Fruit fly (Drosophila melanogaster): ENCODE results near the gene Tpc1.

Gene Tpc1

dm6 chr3R:10859713-10860112, 22.3 kb downstream of the Tpc1 start, which contains the start of gene CG14694:
TSS of gene CG14694 (minus strand) at chr3R:10859813.
- TF ChIP-seq CG12605 (GFP tag; IDR thresholded peaks at IDR 0.05) (no peak), CG34367 (tag; optimal IDR thresholded peaks at IDR 0.05) (no peak), Pif1A (GFP tag; optimal IDR thresholded peaks at IDR 0.05) (no peak), CG8159 (tag; optimal IDR thresholded peaks at IDR 0.05) (no peak), CG10348 (GFP tag; IDR thresholded peaks at IDR 0.05) (no peak), CG14655 (GFP tag; optimal IDR thresholded peaks at IDR 0.05) (no peak), CG13204 (GFP tag; optimal IDR thresholded peaks at IDR 0.05) (no peak), Snoo (tag; optimal IDR thresholded peaks at IDR 0.05) (no peak), CG4496 (GFP tag; IDR thresholded peaks at IDR 0.05) (no peak), CG9948 (tag; optimal IDR thresholded peaks at IDR 0.05) (no peak), CG15710 (tag; optimal IDR thresholded peaks at IDR 0.05) (no peak), rn (GFP tag; IDR thresholded peaks at IDR 0.05) (no peak), gl (tag; optimal IDR thresholded peaks at IDR 0.05) (no peak)

DNA sequence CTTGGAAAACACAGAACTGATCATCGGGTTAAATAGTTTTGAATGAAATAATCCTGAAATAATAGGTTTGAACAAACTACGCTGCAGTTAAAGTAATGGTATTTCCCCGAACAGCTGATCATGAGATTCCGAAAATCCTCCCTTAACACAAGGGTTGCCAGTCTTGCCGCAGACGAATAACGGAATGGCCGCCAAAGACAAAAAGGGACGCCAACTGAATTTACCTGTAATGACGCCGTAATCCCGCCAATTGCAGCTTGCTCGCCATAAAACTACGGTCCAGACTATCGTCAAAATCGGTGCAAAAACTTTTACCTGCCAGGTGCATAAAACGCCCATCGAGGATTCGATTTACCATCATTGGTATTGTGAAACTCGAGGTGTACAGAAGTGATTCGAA, 25.4 kb downstream of the Tpc1 start, which contains the start of gene CG4570:
Gene CG4570, plus strand, starts transcription at position 190 of the 400 bp plus-strand sequence.
- TF ChIP-seq CG4496 (GFP tag; IDR thresholded peaks at IDR 0.05) (no peak), CG8159 (tag; optimal IDR thresholded peaks at IDR 0.05) (no peak), Pif1A (GFP tag; optimal IDR thresholded peaks at IDR 0.05) (no peak), CG34367 (tag; optimal IDR thresholded peaks at IDR 0.05) (no peak), fd96Ca (GFP tag; IDR thresholded peaks at IDR 0.05) (no peak), Snoo (tag; optimal IDR thresholded peaks at IDR 0.05) (no peak), D1 (tag; optimal IDR thresholded peaks at IDR 0.05) (no peak), CG9948 (tag; optimal IDR thresholded peaks at IDR 0.05) (no peak)

DNA sequence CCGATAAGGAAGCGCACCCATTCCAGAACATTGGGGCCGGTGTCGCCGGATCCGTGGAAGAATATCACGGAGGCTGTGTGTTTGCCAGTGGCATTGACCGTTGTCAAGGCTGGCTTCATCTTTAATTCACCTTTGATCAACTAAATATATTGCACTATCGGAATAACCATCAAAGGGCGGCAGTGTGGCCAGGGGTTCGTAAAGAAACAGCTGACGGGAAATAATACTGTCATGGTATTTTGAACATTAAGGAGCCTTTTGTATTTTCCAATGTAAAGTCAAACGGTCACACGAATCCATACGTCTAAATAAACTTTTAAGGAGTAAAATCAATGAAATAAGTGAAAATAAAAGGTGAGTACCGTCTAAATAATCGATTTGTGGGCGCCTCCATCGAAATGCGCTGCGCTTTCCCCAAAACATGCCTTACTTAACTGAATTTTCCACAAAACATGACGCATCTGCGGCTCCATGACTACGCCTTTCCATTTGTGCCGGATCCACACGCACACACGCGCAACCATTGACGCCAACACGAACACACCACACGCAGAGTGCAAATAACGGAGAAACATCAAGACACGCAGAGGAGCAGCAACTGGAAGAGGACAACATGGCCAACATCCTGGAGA, 27.6 kb downstream of the Tpc1 start, which contains the start of the genes CG6567 and CG4511:
Gene CG6567, minus strand, starts transcription at position 209 of the 632 bp plus-strand sequence.
Gene CG4511, plus strand, starts transcription at position 259 of the 632 bp plus-strand sequence.
- TF ChIP-seq Snoo (tag; optimal IDR thresholded peaks at IDR 0.05) (no peak), EcR (GFP tag; optimal IDR thresholded peaks at IDR 0.05) (peak; percentile 32), CG4496 (GFP tag; IDR thresholded peaks at IDR 0.05) (0 out of 3 replicates have a peak, but pooled peaks have one; percentile 35), gl (tag; optimal IDR thresholded peaks at IDR 0.05) (no peak), CG14655 (GFP tag; optimal IDR thresholded peaks at IDR 0.05) (no peak), CG12605 (GFP tag; IDR thresholded peaks at IDR 0.05) (no peak), CG15710 (tag; optimal IDR thresholded peaks at IDR 0.05) (no peak), CG8301 (tag; optimal IDR thresholded peaks at IDR 0.05) (no peak)

dm6 chr3R:10852232-10852774, 29.7 kb downstream of the Tpc1 start, which contains the start of gene CG4565:
TSS of gene CG4565 (plus strand) at chr3R:10852724.
- peak; percentile 13 for TF ChIP-seq EcR (GFP tag; optimal IDR thresholded peaks at IDR 0.05)
- TF ChIP-seq Snoo (tag; optimal IDR thresholded peaks at IDR 0.05): no peak

dm6 chr3R:10850636-10851035, 31.4 kb downstream of the Tpc1 start:
- TF ChIP-seq CG8301 (tag; optimal IDR thresholded peaks at IDR 0.05) (no peak), CG10348 (GFP tag; IDR thresholded peaks at IDR 0.05) (no peak), gl (tag; optimal IDR thresholded peaks at IDR 0.05) (no peak), fd96Ca (GFP tag; IDR thresholded peaks at IDR 0.05) (no peak; the same call in 2 of the 3 replicates), Ets98B (GFP tag; IDR thresholded peaks at IDR 0.05) (no peak), rn (GFP tag; IDR thresholded peaks at IDR 0.05) (no peak), CG15710 (tag; optimal IDR thresholded peaks at IDR 0.05) (no peak), CG34367 (tag; optimal IDR thresholded peaks at IDR 0.05) (no peak), CG12605 (GFP tag; IDR thresholded peaks at IDR 0.05) (no peak), CG14655 (GFP tag; optimal IDR thresholded peaks at IDR 0.05) (no peak), CG9948 (tag; optimal IDR thresholded peaks at IDR 0.05) (no peak)

dm6 chr3R:10849515-10849973, 32.4 kb downstream of the Tpc1 start, which contains the start of gene CG42394:
TSS of gene CG42394 (plus strand) at chr3R:10849825.
- TF ChIP-seq CG12605 (GFP tag; IDR thresholded peaks at IDR 0.05) (peak; percentile 90), Pif1B (GFP tag; optimal IDR thresholded peaks at IDR 0.05) (peak; percentile 93), fd96Ca (GFP tag; IDR thresholded peaks at IDR 0.05) (peak; percentile 88; the same call in 2 of the 3 replicates), D1 (tag; optimal IDR thresholded peaks at IDR 0.05) (peak; percentile 98), gl (tag; optimal IDR thresholded peaks at IDR 0.05) (peak; percentile 80), CG13204 (GFP tag; optimal IDR thresholded peaks at IDR 0.05) (peak; percentile 62), CG8301 (tag; optimal IDR thresholded peaks at IDR 0.05) (peak; percentile 96), CG15710 (tag; optimal IDR thresholded peaks at IDR 0.05) (peak; percentile 91), CG8159 (tag; optimal IDR thresholded peaks at IDR 0.05) (peak; percentile 97), EcR (GFP tag; optimal IDR thresholded peaks at IDR 0.05) (peak; percentile 76), CG17806 (tag; optimal IDR thresholded peaks at IDR 0.05) (peak; percentile 98), CG32121 (GFP tag; IDR thresholded peaks at IDR 0.05) (peak; percentile 95), Ets98B (GFP tag; IDR thresholded peaks at IDR 0.05) (peak; percentile 94), Pif1A (GFP tag; optimal IDR thresholded peaks at IDR 0.05) (peak; percentile 85), Snoo (tag; optimal IDR thresholded peaks at IDR 0.05) (peak; percentile 95), CG9948 (tag; optimal IDR thresholded peaks at IDR 0.05) (peak; percentile 98), CG34367 (tag; optimal IDR thresholded peaks at IDR 0.05) (peak; percentile 91), CG14655 (GFP tag; optimal IDR thresholded peaks at IDR 0.05) (peak; percentile 99), rn (GFP tag; IDR thresholded peaks at IDR 0.05) (peak; percentile 83), CG10348 (GFP tag; IDR thresholded peaks at IDR 0.05) (peak; percentile 52), CG4496 (GFP tag; IDR thresholded peaks at IDR 0.05) (peak; percentile 95)
